Worm (Caenorhabditis elegans) whole organism, L2 larva: ENCODE data around the gene cutl-15.

ENCODE experiments used
- C34F6.9 ChIP-seq: fragments of 150-350 bp; optimal IDR thresholded peaks from 2 replicates; lab custom pipeline; 2014; ENCODE audit warnings: missing biosample characterization, missing genetic modification characterization
- F13H6.1 ChIP-seq: sonication (generic microtip); optimal IDR thresholded peaks from 2 replicates; lab custom pipeline; 2016; ENCODE audit warnings: missing genetic modification characterization, missing compliant biosample characterization
- Y55F3AM.14 ChIP-seq: fragments of 200-800 bp; sonication (Bioruptor generic); optimal IDR thresholded peaks from 2 replicates; lab custom pipeline; 2018; ENCODE audit warnings: mild to moderate bottlenecking, missing genetic modification characterization, missing compliant biosample characterization
- ZK546.5 ChIP-seq: sonication (generic microtip); optimal IDR thresholded peaks from 2 replicates; lab custom pipeline; 2017; ENCODE audit warnings: missing biosample characterization, missing genetic modification characterization
- alr-1 ChIP-seq: fragments of 150-350 bp; optimal IDR thresholded peaks from 2 replicates; lab custom pipeline; 2014; ENCODE audit warnings: missing biosample characterization, missing genetic modification characterization
- ama-1 ChIP-seq: fragments of 150-350 bp; optimal IDR thresholded peaks from 2 replicates; lab custom pipeline; 2018; ENCODE audit warnings: inconsistent platforms
- blmp-1 ChIP-seq: sonication (generic microtip); optimal IDR thresholded peaks from 2 replicates; lab custom pipeline; 2017; ENCODE audit warnings: missing genetic modification characterization, mild to moderate bottlenecking, missing compliant biosample characterization, antibody characterized with exemption, moderate library complexity; ENCODE audit not compliant: insufficient read depth
- ceh-16 ChIP-seq: fragments of 150-350 bp; optimal IDR thresholded peaks from 2 replicates; lab custom pipeline; 2014; ENCODE audit warnings: missing biosample characterization, missing genetic modification characterization
- ceh-82 ChIP-seq: fragments of 150-350 bp; optimal IDR thresholded peaks from 2 replicates; lab custom pipeline; 2014; ENCODE audit warnings: missing biosample characterization, missing genetic modification characterization
- crh-2 ChIP-seq: sonication (generic microtip); optimal IDR thresholded peaks from 2 replicates; lab custom pipeline; 2017; ENCODE audit warnings: missing biosample characterization, missing genetic modification characterization
- elt-1 ChIP-seq: fragments of 150-350 bp; optimal IDR thresholded peaks from 2 replicates; lab custom pipeline; 2014; ENCODE audit warnings: missing biosample characterization, missing genetic modification characterization
- elt-3 ChIP-seq: sonication (generic microtip); optimal IDR thresholded peaks from 2 replicates; lab custom pipeline; 2017; ENCODE audit warnings: missing biosample characterization, missing genetic modification characterization
- fos-1 ChIP-seq: fragments of 150-350 bp; optimal IDR thresholded peaks from 2 replicates; lab custom pipeline; 2014; ENCODE audit warnings: missing biosample characterization, missing genetic modification characterization
- gmeb-1 ChIP-seq: fragments of 150-350 bp; optimal IDR thresholded peaks from 2 replicates; lab custom pipeline; 2014; ENCODE audit warnings: missing biosample characterization, missing genetic modification characterization
- lin-11 ChIP-seq: fragments of 150-350 bp; sonication (generic microtip); optimal IDR thresholded peaks from 2 replicates; lab custom pipeline; 2014; ENCODE audit warnings: missing biosample characterization, missing genetic modification characterization, inconsistent platforms, mixed read lengths
- lin-13 ChIP-seq: fragments of 150-350 bp; optimal IDR thresholded peaks from 2 replicates; lab custom pipeline; 2014; ENCODE audit warnings: missing biosample characterization, missing genetic modification reagents, missing genetic modification characterization
- lin-39 ChIP-seq: fragments of 150-350 bp; optimal IDR thresholded peaks from 2 replicates; lab custom pipeline; 2014; ENCODE audit warnings: missing biosample characterization, missing genetic modification reagents, missing genetic modification characterization
- lsy-2 ChIP-seq, 2 experiments: fragments of 150-350 bp in 1 of 2; sonication (generic microtip) in 1 of 2; optimal IDR thresholded peaks; 2 replicates each; lab custom pipeline; 2014 to 2017; ENCODE audit warnings: missing biosample characterization in 2 of 2, missing genetic modification characterization in 2 of 2
- mab-5 ChIP-seq: fragments of 150-350 bp; optimal IDR thresholded peaks from 2 replicates; lab custom pipeline; 2014; ENCODE audit warnings: missing biosample characterization, missing genetic modification characterization
- mdl-1 ChIP-seq, 2 experiments: fragments of 150-350 bp in 1 of 2; sonication (generic microtip) in 1 of 2; optimal IDR thresholded peaks; 2 replicates each; lab custom pipeline; 2017; ENCODE audit warnings: missing biosample characterization in 2 of 2, missing genetic modification characterization in 2 of 2
- nhr-10 ChIP-seq: sonication (generic microtip); optimal IDR thresholded peaks from 2 replicates; lab custom pipeline; 2017; ENCODE audit warnings: missing biosample characterization, missing genetic modification characterization
- nhr-11 ChIP-seq: fragments of 150-350 bp; optimal IDR thresholded peaks from 2 replicates; lab custom pipeline; 2014; ENCODE audit warnings: missing biosample characterization, missing genetic modification characterization
- nhr-129 ChIP-seq: fragments of 150-350 bp; optimal IDR thresholded peaks from 2 replicates; lab custom pipeline; 2014; ENCODE audit warnings: missing biosample characterization, missing genetic modification characterization
- nhr-21 ChIP-seq: fragments of 150-350 bp; optimal IDR thresholded peaks from 2 replicates; lab custom pipeline; 2014; ENCODE audit warnings: missing biosample characterization, missing genetic modification characterization
- nhr-237 ChIP-seq: fragments of 150-350 bp; optimal IDR thresholded peaks from 2 replicates; lab custom pipeline; 2014; ENCODE audit warnings: missing biosample characterization, missing genetic modification characterization
- nhr-25 ChIP-seq: fragments of 150-350 bp; sonication (generic microtip); optimal IDR thresholded peaks from 3 replicates; lab custom pipeline; 2014; ENCODE audit warnings: missing biosample characterization, missing genetic modification characterization
- nhr-6 ChIP-seq: fragments of 150-350 bp; optimal IDR thresholded peaks from 2 replicates; lab custom pipeline; 2014; ENCODE audit warnings: missing biosample characterization, missing genetic modification characterization
- peb-1 ChIP-seq: fragments of 150-350 bp; optimal IDR thresholded peaks from 2 replicates; lab custom pipeline; 2014; ENCODE audit warnings: missing biosample characterization, missing genetic modification characterization
- sem-4 ChIP-seq: fragments of 150-350 bp; optimal IDR thresholded peaks from 2 replicates; lab custom pipeline; 2014; ENCODE audit warnings: missing biosample characterization, missing genetic modification reagents, missing genetic modification characterization
- sma-9 ChIP-seq, 2 experiments: fragments of 150-350 bp in 1 of 2; sonication (generic microtip) in 1 of 2; optimal IDR thresholded peaks; 2 replicates each; lab custom pipeline; 2014 to 2016; ENCODE audit warnings: missing genetic modification characterization in 2 of 2, mild to moderate bottlenecking in 1 of 2, missing biosample characterization in 1 of 2, missing compliant biosample characterization in 1 of 2, missing genetic modification reagents in 1 of 2, moderate library complexity in 1 of 2
- unc-55 ChIP-seq: fragments of 150-350 bp; sonication (generic microtip); optimal IDR thresholded peaks from 3 replicates; lab custom pipeline; 2014; ENCODE audit warnings: missing biosample characterization, missing genetic modification reagents, missing genetic modification characterization
- zag-1 ChIP-seq: fragments of 150-350 bp; optimal IDR thresholded peaks from 2 replicates; lab custom pipeline; 2014; ENCODE audit warnings: missing biosample characterization, missing genetic modification characterization
- ztf-1 ChIP-seq: fragments of 200-800 bp; sonication (Bioruptor generic); conservative IDR thresholded peaks from 2 replicates; pipeline ENCODE4 v1.3.6; 2022; ENCODE audit warnings: missing genetic modification characterization, missing compliant biosample characterization

Gene cutl-15

ce11 chrII:8964835-8965234, 17.3 kb upstream of the cutl-15 start, which contains the start of the genes ndub-3 and C18E9.2:
ndub-3 (minus strand) TSS chrII:8964890.
C18E9.2 (plus strand) TSS chrII:8965006.
- no peak for TF ChIP-seq sma-9 (GFP tag; optimal IDR thresholded peaks at IDR 0.05; lab: Kevin White, UChicago)
- no peak for TF ChIP-seq sma-9 (tag; optimal IDR thresholded peaks at IDR 0.05; lab: Kevin White, UChicago)
- TF ChIP-seq lsy-2 (tag; optimal IDR thresholded peaks at IDR 0.05; lab: Kevin White, UChicago) = peak in 1 of 2 experiments; percentile 66
- TF ChIP-seq ztf-1 (GFP tag; lab: Robert Waterston, UW) = no peak
- TF ChIP-seq unc-55 (GFP tag; lab: Kevin White, UChicago) = peak; percentile 78
- TF ChIP-seq lin-11 (tag; lab: Kevin White, UChicago) = peak; percentile 52
- peak; percentile 40 for TF ChIP-seq crh-2 (tag; lab: Kevin White, UChicago)
- peak; percentile 60 for TF ChIP-seq nhr-129 (tag; lab: Kevin White, UChicago)
- TF ChIP-seq C34F6.9 = peak; percentile 55
- peak; percentile 32 for TF ChIP-seq fos-1 (tag; lab: Kevin White, UChicago)

- TF ChIP-seq nhr-10 (tag; lab: Kevin White, UChicago) (no peak), sem-4 (tag; lab: Kevin White, UChicago) (no peak), ceh-16 (tag; lab: Kevin White, UChicago) (no peak), blmp-1 (tag; lab: Kevin White, UChicago) (no peak), elt-3 (tag; lab: Kevin White, UChicago) (no peak), elt-1 (tag; lab: Kevin White, UChicago) (no peak), nhr-25 (tag; lab: Kevin White, UChicago) (no peak), ZK546.5 (tag; lab: Kevin White, UChicago) (no peak), nhr-6 (tag; lab: Kevin White, UChicago) (no peak), mdl-1 (tag; optimal IDR thresholded peaks at IDR 0.05; lab: Kevin White, UChicago) (no peak), zag-1 (tag; lab: Kevin White, UChicago) (no peak), peb-1 (tag; lab: Kevin White, UChicago) (no peak), ceh-82 (tag; lab: Kevin White, UChicago) (no peak), gmeb-1 (no peak), alr-1 (tag; lab: Kevin White, UChicago) (no peak), nhr-237 (tag; lab: Kevin White, UChicago) (no peak)
These were observed 16.6 kb upstream of the cutl-15 start, which contains the start of gene sftd-3 for ce11 chrII:8964049-8964448. sftd-3 (minus strand) TSS chrII:8964149.

- TF ChIP-seq elt-1 (tag; lab: Kevin White, UChicago) (no peak), nhr-6 (tag; lab: Kevin White, UChicago) (no peak), lin-39 (tag; lab: Kevin White, UChicago) (peak; percentile 27), Y55F3AM.14 (GFP tag; lab: Kevin White, UChicago) (no peak), nhr-129 (tag; lab: Kevin White, UChicago) (peak; percentile 8), F13H6.1 (tag; lab: Kevin White, UChicago) (peak; percentile 30), mab-5 (tag; lab: Kevin White, UChicago) (peak; percentile 7), lsy-2 (tag; optimal IDR thresholded peaks at IDR 0.05; lab: Kevin White, UChicago) (peak in 1 of 2 experiments; percentile 25), C34F6.9 (peak; percentile 37), sem-4 (tag; lab: Kevin White, UChicago) (peak; percentile 7), fos-1 (tag; lab: Kevin White, UChicago) (no peak), sma-9 (GFP tag; optimal IDR thresholded peaks at IDR 0.05; lab: Kevin White, UChicago) (peak; percentile 46), sma-9 (tag; optimal IDR thresholded peaks at IDR 0.05; lab: Kevin White, UChicago) (no peak), crh-2 (tag; lab: Kevin White, UChicago) (peak; percentile 23), nhr-11 (tag; lab: Kevin White, UChicago) (no peak), ama-1 (lab: Kevin White, UChicago) (no peak), lin-13 (GFP tag; lab: Kevin White, UChicago) (no peak)
These were observed 14.7 kb upstream of the cutl-15 start for ce11 chrII:8962206-8962605.

- TF ChIP-seq nhr-129 (tag; lab: Kevin White, UChicago) (peak; percentile 73), ama-1 (lab: Kevin White, UChicago) (peak; percentile 9), C34F6.9 (no peak), sma-9 (GFP tag; optimal IDR thresholded peaks at IDR 0.05; lab: Kevin White, UChicago) (peak; percentile 12), sma-9 (tag; optimal IDR thresholded peaks at IDR 0.05; lab: Kevin White, UChicago) (no peak), nhr-21 (tag; lab: Kevin White, UChicago) (no peak)
- TF ChIP-seq, all 48 proteins: peak for 3
These were observed 14.0 kb upstream of the cutl-15 start for ce11 chrII:8961450-8961849.
